Worm (Caenorhabditis elegans) whole organism, midembryonic: ENCODE data around the gene fil-2.

ENCODE experiments used
- T22C8.4 ChIP-seq: fragments of 200-800 bp; sonication (Bioruptor generic); IDR thresholded peaks from 2 replicates; pipeline ENCODE4 v1.3.6; 2022; ENCODE audit warnings: missing genetic modification characterization, missing compliant biosample characterization
- cog-1 ChIP-seq: sonication (generic microtip); optimal IDR thresholded peaks from 2 replicates; lab custom pipeline; 2016; ENCODE audit warnings: missing genetic modification characterization, missing compliant biosample characterization
- flt-1 ChIP-seq: fragments of 200-800 bp; sonication (Bioruptor generic); IDR thresholded peaks from 2 replicates; pipeline ENCODE4 v1.3.6; 2022; ENCODE audit warnings: missing genetic modification characterization, missing compliant biosample characterization
- klf-2 ChIP-seq: fragments of 200-800 bp; sonication (Bioruptor generic); conservative IDR thresholded peaks from 2 replicates; pipeline ENCODE4 v1.3.6; 2022; ENCODE audit warnings: missing genetic modification reagents, missing genetic modification characterization, missing compliant biosample characterization
- med-1 ChIP-seq: sonication (generic microtip); optimal IDR thresholded peaks from 2 replicates; lab custom pipeline; 2017; ENCODE audit warnings: missing genetic modification characterization, mild to moderate bottlenecking, missing compliant biosample characterization, antibody characterized with exemption, missing genetic modification reagents; ENCODE audit not compliant: insufficient read depth
- ref-1 ChIP-seq: fragments of 200-800 bp; sonication (Bioruptor generic); conservative IDR thresholded peaks from 2 replicates; pipeline ENCODE4 v1.3.6; 2022; ENCODE audit warnings: missing genetic modification reagents, missing genetic modification characterization, missing compliant biosample characterization
- tab-1 ChIP-seq: fragments of 200-800 bp; sonication (Bioruptor generic); IDR thresholded peaks from 2 replicates; pipeline ENCODE4 v1.3.6; 2022; ENCODE audit warnings: missing genetic modification characterization, missing compliant biosample characterization
- ztf-23 ChIP-seq: fragments of 200-800 bp; sonication (Bioruptor generic); IDR thresholded peaks from 2 replicates; pipeline ENCODE4 v1.3.6; 2022; ENCODE audit warnings: missing genetic modification reagents, missing genetic modification characterization, missing compliant biosample characterization
- ztf-29 ChIP-seq: fragments of 200-800 bp; sonication (Bioruptor generic); IDR thresholded peaks from 2 replicates; pipeline ENCODE4 v1.3.6; 2022; ENCODE audit warnings: missing genetic modification reagents, missing genetic modification characterization, missing compliant biosample characterization

Gene fil-2

DNA sequence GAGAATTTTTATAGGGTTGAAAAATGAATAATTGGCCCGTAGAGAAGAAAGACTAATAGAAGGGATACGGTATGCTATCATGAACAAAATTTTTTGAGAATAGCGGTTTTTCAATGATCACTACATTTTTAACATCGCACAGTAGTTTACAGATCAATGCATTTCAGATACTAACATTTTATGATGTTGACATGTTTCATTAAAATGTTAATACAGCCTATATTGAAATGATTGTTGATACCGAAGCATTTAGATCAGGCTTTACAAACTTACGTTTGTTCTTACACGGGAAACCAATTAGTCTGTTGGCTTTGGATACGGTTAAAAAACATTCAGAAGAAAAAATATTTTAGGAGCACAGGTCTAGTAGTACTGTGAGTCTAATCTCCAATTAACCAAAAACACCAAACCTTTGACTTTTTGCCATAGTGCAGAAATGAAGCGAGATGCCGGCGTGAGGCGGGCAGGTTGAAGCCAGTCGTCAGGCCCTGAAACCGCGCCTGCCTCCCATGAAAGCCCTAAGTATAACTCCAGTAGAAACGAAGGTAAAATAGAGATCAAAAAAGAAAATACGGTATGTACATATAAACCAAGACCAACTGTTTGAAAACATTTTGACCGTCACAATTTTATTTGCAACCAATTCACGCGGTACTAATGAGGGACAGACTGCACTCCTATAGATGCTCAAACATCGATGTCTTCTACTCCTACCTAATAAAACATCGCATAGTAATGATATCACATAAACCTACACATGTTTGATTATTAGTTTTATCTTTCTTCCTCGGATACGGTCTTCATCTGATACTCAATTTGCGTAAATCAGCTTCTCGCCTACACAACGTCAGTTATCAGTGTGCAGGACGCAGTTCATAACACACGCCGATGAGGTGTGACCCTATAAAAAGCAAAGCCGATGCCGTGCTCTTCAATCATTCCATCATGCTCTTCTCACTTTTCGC is at the start of gene fil-2:
fil-2 (plus strand) TSS at position 915 of the 965 bp plus-strand sequence.
- TF ChIP-seq klf-2 = no peak
- TF ChIP-seq flt-1 = no peak
- no peak for TF ChIP-seq tab-1 (GFP tag; lab: Robert Waterston, UW)
- TF ChIP-seq ztf-23 (GFP tag; lab: Robert Waterston, UW) = no peak
- TF ChIP-seq med-1 (GFP tag; lab: Kevin White, UChicago) = no peak
- TF ChIP-seq ztf-29 (GFP tag; lab: Robert Waterston, UW) = no peak
- no peak for TF ChIP-seq cog-1
- TF ChIP-seq T22C8.4 (GFP tag; lab: Robert Waterston, UW) = no peak
- TF ChIP-seq ref-1 = no peak

DNA sequence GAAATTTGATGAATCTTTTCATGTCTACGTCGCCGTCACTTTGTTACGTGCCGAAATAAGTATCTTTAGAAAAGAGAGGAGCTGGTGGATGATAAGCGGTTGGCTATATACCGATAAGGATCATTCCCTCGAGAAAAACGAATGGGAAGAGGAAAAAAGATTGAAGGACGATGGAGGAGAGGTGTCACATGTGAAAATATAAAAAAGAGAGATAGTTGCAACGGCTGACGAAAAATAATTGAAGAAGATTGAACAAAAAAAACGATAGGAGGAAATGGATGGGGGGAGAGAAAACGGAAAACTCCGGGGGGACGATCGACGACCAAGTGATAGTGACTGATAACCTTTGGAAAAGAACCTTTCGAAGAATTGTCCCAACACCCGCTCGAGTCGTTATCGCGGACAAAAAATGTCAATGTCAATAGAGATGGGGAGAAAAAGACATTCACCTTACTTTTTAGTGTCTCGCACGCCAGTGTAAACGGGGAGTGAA is 49.3 kb upstream of the fil-2 start:
- TF ChIP-seq ref-1 = no peak
- no peak for TF ChIP-seq tab-1 (GFP tag; lab: Robert Waterston, UW)
- no peak for TF ChIP-seq cog-1
- no peak for TF ChIP-seq flt-1
- TF ChIP-seq ztf-29 (GFP tag; lab: Robert Waterston, UW) = no peak
- TF ChIP-seq T22C8.4 (GFP tag; lab: Robert Waterston, UW) = no peak
- TF ChIP-seq med-1 (GFP tag; lab: Kevin White, UChicago) = no peak
- TF ChIP-seq ztf-23 (GFP tag; lab: Robert Waterston, UW) = no peak
- TF ChIP-seq klf-2 = no peak

DNA sequence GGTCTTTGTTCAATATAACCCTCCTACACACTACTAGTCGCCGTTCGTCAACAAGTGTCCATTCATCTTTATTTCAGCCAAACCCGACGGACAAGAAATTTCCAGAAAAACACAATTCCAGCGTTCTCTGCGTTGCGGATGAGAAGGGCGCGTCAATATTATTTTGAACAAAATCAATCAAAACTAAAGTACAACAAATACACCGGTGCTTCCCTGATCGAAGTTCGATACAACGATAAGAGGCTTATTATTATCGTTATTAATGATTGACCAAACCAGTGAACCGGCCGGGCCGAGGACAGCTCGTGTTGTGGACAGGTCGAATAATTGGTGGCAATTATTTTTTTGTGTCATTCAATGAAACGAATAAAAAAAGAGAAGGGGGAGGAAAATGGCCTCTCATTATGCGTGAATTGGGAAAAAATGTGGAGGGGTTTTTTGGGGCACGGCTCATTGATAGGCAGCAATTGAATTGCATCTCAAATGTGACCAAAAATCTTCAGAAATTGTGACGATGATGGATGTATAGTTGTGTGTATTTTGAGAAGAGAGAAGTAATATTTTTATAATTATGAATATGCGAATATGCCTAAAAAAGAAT is 48.1 kb upstream of the fil-2 start:
- TF ChIP-seq cog-1 (no peak), flt-1 (no peak; the same call in 1 of the 2 replicates), tab-1 (GFP tag; lab: Robert Waterston, UW) (no peak), klf-2 (no peak), ztf-23 (GFP tag; lab: Robert Waterston, UW) (no peak), ztf-29 (GFP tag; lab: Robert Waterston, UW) (no peak), T22C8.4 (GFP tag; lab: Robert Waterston, UW) (no peak), ref-1 (no peak), med-1 (GFP tag; lab: Kevin White, UChicago) (no peak)

DNA sequence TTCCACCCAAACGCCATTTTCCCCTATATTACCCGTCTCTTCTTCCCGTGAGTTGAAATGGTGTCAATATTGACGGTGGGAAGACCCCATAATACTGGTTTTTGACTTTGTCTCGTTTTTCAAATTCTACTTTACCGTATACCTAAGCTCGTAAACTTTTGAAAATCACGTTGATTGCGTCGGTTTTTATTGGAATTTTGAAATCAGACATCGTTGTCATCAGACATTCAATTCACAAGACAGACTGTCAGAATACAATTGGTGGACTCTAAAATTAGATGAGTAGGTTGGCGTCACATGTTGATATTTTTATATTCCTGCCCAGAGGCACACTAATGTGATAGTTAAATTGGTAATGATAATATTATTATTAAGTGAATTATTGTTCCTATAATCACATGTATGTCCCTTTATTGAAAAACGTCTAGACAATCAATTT is 46.9 kb upstream of the fil-2 start:
- TF ChIP-seq ref-1 (no peak), ztf-29 (GFP tag; lab: Robert Waterston, UW) (no peak), tab-1 (GFP tag; lab: Robert Waterston, UW) (no peak), klf-2 (no peak), med-1 (GFP tag; lab: Kevin White, UChicago) (no peak), ztf-23 (GFP tag; lab: Robert Waterston, UW) (no peak), flt-1 (no peak), T22C8.4 (GFP tag; lab: Robert Waterston, UW) (no peak), cog-1 (no peak)

DNA sequence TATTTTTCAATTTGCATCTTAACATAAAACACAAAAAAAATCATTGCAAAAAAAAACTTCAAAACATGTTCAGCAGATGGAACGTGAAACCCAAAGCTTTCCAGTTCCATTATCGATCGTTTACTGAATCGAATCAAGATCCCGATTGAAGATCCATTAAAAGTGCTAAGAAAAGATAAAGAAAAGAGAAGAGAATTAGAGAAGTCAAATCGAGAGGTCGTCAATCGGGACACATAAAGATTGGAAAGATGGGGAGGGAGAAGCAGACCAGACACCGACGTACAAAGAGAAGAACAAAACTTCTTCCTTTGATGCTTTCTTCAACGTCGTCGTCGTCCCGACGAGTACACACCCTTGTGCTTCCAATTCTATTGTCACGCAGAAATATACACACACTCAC is 45.9 kb upstream of the fil-2 start:
- TF ChIP-seq tab-1 (GFP tag; lab: Robert Waterston, UW) = no peak
- TF ChIP-seq flt-1 = no peak
- no peak for TF ChIP-seq med-1 (GFP tag; lab: Kevin White, UChicago)

- TF ChIP-seq T22C8.4 (GFP tag; lab: Robert Waterston, UW) (no peak), ztf-23 (GFP tag; lab: Robert Waterston, UW) (no peak), med-1 (GFP tag; lab: Kevin White, UChicago) (no peak), tab-1 (GFP tag; lab: Robert Waterston, UW) (no peak), flt-1 (no peak), cog-1 (no peak), ztf-29 (GFP tag; lab: Robert Waterston, UW) (no peak), ref-1 (no peak), klf-2 (no peak)
Measured at ce11 chrV:6233952-6234351, 44.9 kb upstream of the fil-2 start.

ce11 chrV:6234876-6235275 is 44.0 kb upstream of the fil-2 start, which contains the start of gene K08B12.3:
Gene K08B12.3 (plus strand): TSS chrV:6235176.
- TF ChIP-seq med-1 (GFP tag; lab: Kevin White, UChicago) = no peak

DNA sequence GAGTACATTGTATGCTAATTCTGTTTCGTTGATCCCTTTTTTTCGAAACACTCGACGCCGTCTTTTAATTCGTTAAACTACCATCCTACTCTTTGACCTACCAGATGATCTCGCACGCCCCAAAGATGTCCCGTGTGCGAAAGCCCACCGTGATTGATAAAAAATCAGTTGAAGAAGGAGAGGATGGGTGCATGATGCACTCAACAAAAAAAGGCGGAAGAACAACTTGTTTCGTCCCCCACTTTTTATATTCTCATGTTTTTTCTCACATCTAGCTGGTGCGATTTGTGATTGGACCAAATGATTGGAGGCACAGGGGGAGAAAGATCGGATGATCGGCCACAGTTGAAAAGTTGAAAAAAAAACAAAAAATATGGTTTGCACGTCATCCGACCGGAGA is 40.5 kb upstream of the fil-2 start:
- no peak for TF ChIP-seq T22C8.4 (GFP tag; lab: Robert Waterston, UW)
- no peak for TF ChIP-seq flt-1
- TF ChIP-seq med-1 (GFP tag; lab: Kevin White, UChicago) = no peak
- TF ChIP-seq ref-1 = no peak
- no peak for TF ChIP-seq ztf-29 (GFP tag; lab: Robert Waterston, UW)
- TF ChIP-seq klf-2 = no peak
- TF ChIP-seq cog-1 = no peak
- no peak for TF ChIP-seq ztf-23 (GFP tag; lab: Robert Waterston, UW)
- no peak for TF ChIP-seq tab-1 (GFP tag; lab: Robert Waterston, UW)

DNA sequence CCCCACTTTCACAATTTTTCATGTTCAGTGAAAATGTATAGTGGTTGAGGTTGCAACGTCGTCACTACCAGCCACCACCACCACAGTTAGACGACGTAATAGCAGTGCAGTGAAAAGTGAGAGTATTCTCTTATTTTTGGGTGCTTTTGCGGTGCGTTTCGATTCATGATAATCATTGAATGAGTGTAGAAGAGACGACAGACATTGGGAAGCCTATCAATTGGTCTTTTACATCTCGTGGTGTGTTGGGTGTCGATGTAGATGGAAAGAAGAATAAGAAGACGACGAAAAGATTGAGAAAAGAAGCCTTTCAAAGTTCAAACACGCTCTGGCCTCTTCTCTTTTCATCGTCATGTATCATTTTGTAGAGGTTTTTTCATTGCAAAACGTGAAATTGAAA is 39.0 kb upstream of the fil-2 start:
- TF ChIP-seq ztf-23 (GFP tag; lab: Robert Waterston, UW) (no peak), med-1 (GFP tag; lab: Kevin White, UChicago) (no peak)

- no peak for TF ChIP-seq ref-1
- TF ChIP-seq T22C8.4 (GFP tag; lab: Robert Waterston, UW) = no peak
- TF ChIP-seq klf-2 = no peak
- TF ChIP-seq med-1 (GFP tag; lab: Kevin White, UChicago) = no peak
Measured at ce11 chrV:6240735-6241134, 38.1 kb upstream of the fil-2 start.
